Worm (Caenorhabditis elegans) whole organism, midembryonic: ENCODE data around the gene Y56A3A.41.
"Not testable (repeated sequence)": the region's sequence is repeated elsewhere in the genome, so short reads cannot be mapped to it uniquely, and the experiment has no call there.

Experiments used
- T22C8.4 ChIP-seq: fragments of 200-800 bp; sonication (Bioruptor generic); IDR thresholded peaks from 2 replicates; pipeline ENCODE4 v1.3.6; 2022; ENCODE audit warnings: missing genetic modification characterization, missing compliant biosample characterization
- cog-1 ChIP-seq: sonication (generic microtip); optimal IDR thresholded peaks from 2 replicates; lab custom pipeline; 2016; ENCODE audit warnings: missing genetic modification characterization, missing compliant biosample characterization
- flt-1 ChIP-seq: fragments of 200-800 bp; sonication (Bioruptor generic); IDR thresholded peaks from 2 replicates; pipeline ENCODE4 v1.3.6; 2022; ENCODE audit warnings: missing genetic modification characterization, missing compliant biosample characterization
- klf-2 ChIP-seq: fragments of 200-800 bp; sonication (Bioruptor generic); conservative IDR thresholded peaks from 2 replicates; pipeline ENCODE4 v1.3.6; 2022; ENCODE audit warnings: missing genetic modification reagents, missing genetic modification characterization, missing compliant biosample characterization
- med-1 ChIP-seq: sonication (generic microtip); optimal IDR thresholded peaks from 2 replicates; lab custom pipeline; 2017; ENCODE audit warnings: missing genetic modification characterization, mild to moderate bottlenecking, missing compliant biosample characterization, antibody characterized with exemption, missing genetic modification reagents; ENCODE audit not compliant: insufficient read depth
- ref-1 ChIP-seq: fragments of 200-800 bp; sonication (Bioruptor generic); conservative IDR thresholded peaks from 2 replicates; pipeline ENCODE4 v1.3.6; 2022; ENCODE audit warnings: missing genetic modification reagents, missing genetic modification characterization, missing compliant biosample characterization
- tab-1 ChIP-seq: fragments of 200-800 bp; sonication (Bioruptor generic); IDR thresholded peaks from 2 replicates; pipeline ENCODE4 v1.3.6; 2022; ENCODE audit warnings: missing genetic modification characterization, missing compliant biosample characterization
- ztf-23 ChIP-seq: fragments of 200-800 bp; sonication (Bioruptor generic); IDR thresholded peaks from 2 replicates; pipeline ENCODE4 v1.3.6; 2022; ENCODE audit warnings: missing genetic modification reagents, missing genetic modification characterization, missing compliant biosample characterization
- ztf-29 ChIP-seq: fragments of 200-800 bp; sonication (Bioruptor generic); IDR thresholded peaks from 2 replicates; pipeline ENCODE4 v1.3.6; 2022; ENCODE audit warnings: missing genetic modification reagents, missing genetic modification characterization, missing compliant biosample characterization

The Y56A3A.41 gene

DNA sequence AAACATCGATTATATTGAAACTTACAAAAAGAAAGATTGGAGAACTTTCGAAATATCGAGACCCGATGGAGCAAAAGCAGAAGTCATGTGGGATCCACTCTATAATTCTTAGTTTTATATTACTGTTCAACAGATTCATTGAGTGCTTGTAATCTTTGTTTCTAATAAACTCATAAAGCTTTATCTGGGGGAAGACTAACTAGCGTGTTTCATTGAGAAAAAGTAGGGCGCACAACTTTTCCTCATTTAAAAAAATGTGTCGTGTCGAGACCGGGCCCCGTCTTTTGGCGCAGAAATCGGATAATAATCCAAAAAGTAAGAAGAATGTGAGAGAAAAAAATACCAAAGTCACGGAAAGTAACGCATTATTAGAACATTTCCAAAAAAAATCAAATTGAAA is 16.9 kb upstream of the Y56A3A.41 start, which contains the start of gene faah-4:
Gene faah-4 (minus strand): TSS at position 101 of the 400 bp plus-strand sequence.
- TF ChIP-seq cog-1 (tag; lab: Kevin White, UChicago) (no peak), ref-1 (no peak), ztf-23 (GFP tag; lab: Robert Waterston, UW) (no peak), klf-2 (GFP tag; lab: Robert Waterston, UW) (no peak), ztf-29 (GFP tag; lab: Robert Waterston, UW) (no peak)

DNA sequence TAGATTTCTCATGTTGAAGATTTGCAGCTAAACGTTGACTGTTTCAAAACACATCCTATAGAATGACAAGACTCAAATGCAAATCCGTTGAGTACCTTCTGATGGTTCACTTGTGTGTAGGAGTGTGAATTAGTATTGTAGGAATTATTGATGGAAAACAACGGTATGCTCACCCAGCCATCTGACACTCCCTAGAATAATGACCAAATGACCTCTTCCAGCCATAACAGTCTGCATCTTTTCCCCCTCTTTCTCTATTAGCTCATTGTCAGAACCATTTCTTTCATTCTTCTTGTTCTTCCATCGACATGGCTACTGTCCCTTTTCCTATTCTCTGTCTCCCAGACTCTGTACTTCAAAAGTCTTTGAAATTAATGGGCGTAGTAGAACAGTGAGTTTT is 15.8 kb upstream of the Y56A3A.41 start, which contains the start of gene fbxb-24:
Gene fbxb-24 (plus strand): TSS at position 301 of the 400 bp plus-strand sequence.
- no peak for TF ChIP-seq ztf-29 (GFP tag; lab: Robert Waterston, UW)
- TF ChIP-seq flt-1, result no peak
- no peak for TF ChIP-seq med-1
- no peak for TF ChIP-seq T22C8.4 (GFP tag; lab: Robert Waterston, UW)
- no peak for TF ChIP-seq ztf-23 (GFP tag; lab: Robert Waterston, UW)
- no peak for TF ChIP-seq tab-1 (GFP tag; lab: Robert Waterston, UW)
- no peak for TF ChIP-seq klf-2 (GFP tag; lab: Robert Waterston, UW)
- no peak for TF ChIP-seq cog-1 (tag; lab: Kevin White, UChicago)
- no peak for TF ChIP-seq ref-1

DNA sequence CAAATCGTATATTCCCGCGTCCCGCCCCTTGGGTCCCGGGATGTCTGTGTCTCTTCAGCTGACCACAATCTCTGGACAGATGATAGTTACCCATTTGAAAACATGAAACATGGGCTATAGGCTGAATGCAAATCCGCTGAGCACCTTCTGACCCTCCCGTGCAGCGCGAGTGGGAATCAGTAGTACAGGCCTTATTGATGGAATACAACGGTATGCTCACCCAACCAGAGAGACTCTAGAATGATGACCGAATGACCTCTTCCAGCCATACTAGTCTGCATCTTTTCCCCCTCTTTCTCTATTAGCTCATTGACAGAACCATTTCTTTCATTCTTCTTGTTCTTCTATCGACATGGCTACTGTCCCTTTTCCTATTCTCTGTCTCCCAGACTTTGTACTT is 14.3 kb upstream of the Y56A3A.41 start, which contains the start of gene sdz-33:
Gene sdz-33 (plus strand): TSS at position 301 of the 400 bp plus-strand sequence.
- no peak for TF ChIP-seq T22C8.4 (GFP tag; lab: Robert Waterston, UW)
- TF ChIP-seq ref-1, result no peak
- no peak for TF ChIP-seq flt-1
- no peak for TF ChIP-seq cog-1 (tag; lab: Kevin White, UChicago)
- no peak for TF ChIP-seq med-1
- TF ChIP-seq tab-1 (GFP tag; lab: Robert Waterston, UW), result no peak
- no peak for TF ChIP-seq klf-2 (GFP tag; lab: Robert Waterston, UW)
- TF ChIP-seq ztf-23 (GFP tag; lab: Robert Waterston, UW), result no peak
- TF ChIP-seq ztf-29 (GFP tag; lab: Robert Waterston, UW), result no peak

DNA sequence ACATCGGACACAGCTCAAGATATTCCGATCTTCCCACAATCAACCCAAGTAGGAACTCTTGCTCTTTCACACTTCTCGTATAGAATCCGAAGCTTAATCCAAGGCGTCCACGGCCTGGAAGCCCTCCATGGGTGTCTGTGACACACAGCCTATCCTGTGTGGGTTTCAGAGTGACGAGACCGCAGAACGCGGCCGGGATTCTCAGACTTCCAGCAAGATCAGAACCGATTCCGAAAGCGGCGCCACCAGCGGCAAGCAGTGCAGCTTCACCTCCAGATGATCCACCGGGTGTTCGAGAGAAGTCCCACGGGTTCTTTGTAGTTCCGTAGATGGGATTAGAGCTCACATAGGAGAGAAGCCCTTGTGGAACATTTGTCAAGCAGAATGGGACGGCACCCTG is 9.9 kb upstream of the Y56A3A.41 start:
- TF ChIP-seq med-1 (no peak), ref-1 (no peak), ztf-29 (GFP tag; lab: Robert Waterston, UW) (no peak), klf-2 (GFP tag; lab: Robert Waterston, UW) (no peak), tab-1 (GFP tag; lab: Robert Waterston, UW) (no peak)

DNA sequence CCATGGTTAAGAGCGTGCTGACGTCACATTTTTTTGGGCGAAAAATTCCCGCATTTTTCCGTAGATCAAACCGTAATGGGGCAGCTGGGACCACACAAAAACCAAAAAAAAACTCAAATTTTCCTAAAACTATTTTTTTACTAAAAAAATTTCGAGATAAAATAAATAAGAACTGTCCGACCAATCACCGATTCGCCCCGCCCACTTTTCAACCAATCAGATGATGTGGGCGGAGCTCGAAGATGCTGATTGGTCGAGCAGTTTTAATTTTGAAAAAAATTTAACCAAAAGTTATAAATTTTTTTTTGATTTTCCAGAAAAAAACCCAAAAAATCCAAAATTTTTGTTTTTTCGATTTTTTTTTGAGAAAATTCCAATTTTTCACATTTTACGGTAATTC is 7.2 kb upstream of the Y56A3A.41 start:
- TF ChIP-seq ztf-29 (GFP tag; lab: Robert Waterston, UW), result no peak

DNA sequence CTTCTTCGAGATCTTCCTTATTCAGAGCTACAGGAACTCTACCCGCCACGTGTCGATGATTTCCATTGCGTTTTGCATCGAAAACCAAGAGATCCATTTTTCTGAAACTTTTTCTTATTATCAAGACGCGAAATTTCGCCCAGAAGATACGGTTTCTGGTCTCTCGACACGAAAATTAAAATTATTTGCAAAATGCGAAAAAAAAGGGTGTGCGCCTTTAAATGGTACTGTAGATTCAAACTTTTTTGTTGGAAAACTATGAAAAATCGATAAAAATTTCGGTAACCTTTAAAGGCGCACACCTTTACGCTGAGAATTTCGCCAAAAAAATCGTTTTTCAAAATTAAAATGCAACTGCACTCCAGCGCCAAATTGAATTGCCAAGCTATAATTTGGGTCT is 5.3 kb upstream of the Y56A3A.41 start, which contains the start of gene tsen-2:
Gene tsen-2 (minus strand): TSS at position 101 of the 400 bp plus-strand sequence.
- TF ChIP-seq tab-1 (GFP tag; lab: Robert Waterston, UW) (no peak), ref-1 (no peak), T22C8.4 (GFP tag; lab: Robert Waterston, UW) (no peak), ztf-29 (GFP tag; lab: Robert Waterston, UW) (no peak), ztf-23 (GFP tag; lab: Robert Waterston, UW) (no peak), cog-1 (tag; lab: Kevin White, UChicago) (no peak), klf-2 (GFP tag; lab: Robert Waterston, UW) (no peak), flt-1 (no peak)

DNA sequence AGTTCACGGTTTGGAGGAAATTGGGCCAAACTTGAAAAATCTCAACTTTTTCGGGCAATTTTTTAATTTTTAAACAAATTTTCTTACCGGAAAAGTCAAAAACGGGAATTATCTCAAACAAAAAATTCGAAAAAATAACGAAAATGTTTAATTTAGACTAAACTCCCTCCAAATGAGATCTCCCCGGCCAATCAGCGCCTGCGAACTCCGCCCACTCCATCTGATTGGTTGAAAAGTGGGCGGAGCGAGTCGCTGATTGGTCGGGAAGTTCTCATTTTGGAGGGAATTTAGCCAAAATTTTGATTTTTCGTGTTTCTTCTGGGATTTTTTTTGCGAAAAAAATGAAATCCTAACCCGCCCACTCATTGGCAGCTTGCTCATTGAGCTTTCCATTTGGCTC is 3.8 kb upstream of the Y56A3A.41 start:
- TF ChIP-seq tab-1 (GFP tag; lab: Robert Waterston, UW) (no peak), ztf-23 (GFP tag; lab: Robert Waterston, UW) (no peak), med-1 (no peak), ref-1 (no peak), flt-1 (no peak), cog-1 (tag; lab: Kevin White, UChicago) (no peak), klf-2 (GFP tag; lab: Robert Waterston, UW) (no peak), ztf-29 (GFP tag; lab: Robert Waterston, UW) (no peak), T22C8.4 (GFP tag; lab: Robert Waterston, UW) (no peak)

DNA sequence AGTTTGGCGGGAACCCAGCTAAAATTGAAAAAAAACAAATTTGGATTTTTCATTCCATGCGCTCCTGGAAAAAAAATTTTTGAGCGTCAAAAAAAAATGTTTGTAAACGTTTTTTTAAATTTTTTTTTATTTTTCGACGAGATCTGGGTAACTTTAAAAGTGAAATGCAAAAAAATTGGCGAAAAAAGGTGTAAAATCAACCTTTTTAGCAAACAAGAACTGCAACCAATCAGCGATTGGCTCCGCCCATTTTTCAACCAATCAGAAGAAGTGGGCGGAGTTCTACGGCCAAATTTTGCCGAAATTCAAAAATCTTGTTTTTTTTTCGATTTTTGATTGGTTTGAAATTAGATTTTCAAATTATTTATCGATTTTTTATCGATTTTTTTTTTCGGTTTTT is 2.7 kb upstream of the Y56A3A.41 start:
- no peak for TF ChIP-seq flt-1
- no peak for TF ChIP-seq ztf-23 (GFP tag; lab: Robert Waterston, UW)
- no peak for TF ChIP-seq T22C8.4 (GFP tag; lab: Robert Waterston, UW)
- no peak for TF ChIP-seq med-1
- no peak for TF ChIP-seq cog-1 (tag; lab: Kevin White, UChicago)
- TF ChIP-seq ztf-29 (GFP tag; lab: Robert Waterston, UW), result no peak

DNA sequence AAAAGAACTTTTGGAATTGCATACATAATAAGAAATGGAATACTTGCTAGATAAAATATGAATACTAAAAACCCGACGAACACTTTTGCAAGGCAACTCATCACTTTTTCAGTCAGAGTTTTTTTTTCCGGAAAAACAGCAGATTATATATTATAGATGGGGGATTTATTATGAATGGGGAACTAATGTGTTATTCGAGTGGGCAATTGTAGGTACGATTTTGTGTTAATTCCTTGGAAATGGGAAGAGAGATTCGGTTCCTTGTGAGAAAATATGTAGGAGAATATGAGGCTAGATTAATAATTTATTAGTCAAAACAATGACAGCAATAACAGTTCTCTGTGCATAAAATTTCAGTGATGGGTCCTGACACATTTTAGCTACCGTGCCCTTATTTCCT is 1.5 kb downstream of the Y56A3A.41 start, which contains the start of gene faah-5:
Gene faah-5 (minus strand): TSS at position 101 of the 400 bp plus-strand sequence.
- TF ChIP-seq flt-1 (no peak), med-1 (no peak), ztf-23 (GFP tag; lab: Robert Waterston, UW) (no peak), ztf-29 (GFP tag; lab: Robert Waterston, UW) (no peak), tab-1 (GFP tag; lab: Robert Waterston, UW) (no peak), klf-2 (GFP tag; lab: Robert Waterston, UW) (no peak), cog-1 (tag; lab: Kevin White, UChicago) (no peak), T22C8.4 (GFP tag; lab: Robert Waterston, UW) (no peak), ref-1 (no peak)

DNA sequence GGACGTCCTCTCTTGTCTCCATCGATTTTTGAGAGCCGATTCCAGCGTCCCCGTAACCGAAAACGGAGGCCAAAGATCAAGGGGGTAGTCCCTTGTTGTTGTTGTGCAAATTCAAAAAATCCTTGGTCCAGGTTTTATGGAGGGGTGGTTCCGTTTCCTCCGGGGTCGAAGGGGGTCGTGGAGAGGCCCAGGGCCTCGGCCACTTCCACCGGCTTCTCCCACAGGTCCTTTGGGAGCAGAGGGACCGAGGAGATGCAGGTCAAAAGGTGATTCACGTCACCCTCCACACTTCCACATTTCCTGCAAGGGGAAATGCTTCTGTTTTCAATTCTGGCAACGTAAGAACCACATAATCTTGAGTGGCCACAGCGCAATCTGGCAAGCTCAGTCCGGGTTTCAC is 9.1 kb downstream of the Y56A3A.41 start, which contains the start of gene fbxb-22:
Gene fbxb-22 (minus strand): TSS at position 61 of the 400 bp plus-strand sequence.
- TF ChIP-seq T22C8.4 (GFP tag; lab: Robert Waterston, UW); flt-1; ztf-29 (GFP tag; lab: Robert Waterston, UW): not testable (repeated sequence)

DNA sequence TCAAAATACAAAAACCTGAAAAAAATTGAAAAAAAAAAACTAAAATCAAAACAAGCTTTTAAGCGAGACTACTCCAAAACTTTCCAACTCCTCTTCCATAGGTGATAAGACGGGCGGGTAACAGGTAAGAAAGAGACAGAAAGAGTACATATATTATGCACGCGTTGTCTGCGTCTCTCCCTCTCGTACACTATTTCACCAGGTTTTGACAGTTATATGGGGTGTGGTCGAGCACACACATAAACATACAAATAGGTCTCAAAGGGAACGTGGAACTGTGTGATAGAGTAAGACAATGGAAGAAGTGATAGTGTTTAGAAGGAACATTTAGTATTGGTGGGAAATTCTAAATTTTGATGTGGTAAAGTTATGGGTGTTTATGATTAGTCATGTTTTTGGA is 11.3 kb downstream of the Y56A3A.41 start:
- TF ChIP-seq tab-1 (GFP tag; lab: Robert Waterston, UW) (no peak), T22C8.4 (GFP tag; lab: Robert Waterston, UW) (no peak)
